Fruit fly (Drosophila melanogaster): Measurements from ENCODE around the gene lost.
A peak's percentile ranks its signal among the peaks of the same experiment; 100 is the strongest.

lost gene

DNA sequence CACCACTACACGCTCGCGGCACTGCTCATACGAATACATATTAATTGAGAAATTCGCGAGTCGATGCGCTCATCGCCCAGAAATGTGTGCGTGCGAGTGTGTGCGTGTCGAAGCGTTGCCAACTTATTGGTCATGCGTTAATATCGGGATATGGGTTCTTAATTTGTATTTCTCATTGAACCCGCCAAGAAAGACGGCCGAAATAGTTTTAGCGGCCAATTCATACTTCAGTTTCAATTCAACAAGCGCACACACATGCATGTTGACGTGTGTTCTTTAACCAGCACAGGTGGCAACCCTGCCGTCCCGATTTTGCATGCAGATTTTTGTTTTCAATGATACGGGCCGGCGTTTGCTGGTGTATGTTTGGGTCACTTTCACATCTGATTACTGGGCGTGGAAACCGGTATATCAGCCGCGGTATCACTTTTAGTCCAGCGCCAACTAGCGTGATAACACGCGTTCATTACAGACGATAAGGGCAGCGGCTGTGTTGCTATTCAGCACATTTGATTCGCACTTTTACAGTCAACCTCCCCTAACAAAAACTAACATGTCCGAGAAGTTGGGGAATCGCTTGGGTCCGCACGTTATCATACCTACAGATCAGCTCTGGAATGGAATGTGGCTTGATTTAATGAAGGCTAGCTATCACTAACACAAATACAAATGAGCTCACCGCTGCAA, 973 bp downstream of the lost start (continued):
- TF ChIP-seq HLH4C (GFP tag; IDR thresholded peaks at IDR 0.05; ENCODE audit: partially characterized antibody) (no peak; the same call in 1 of the 3 replicates), eve (GFP tag; optimal IDR thresholded peaks at IDR 0.05) (no peak), ase (GFP tag; IDR thresholded peaks at IDR 0.05) (no peak), grau (tag; optimal IDR thresholded peaks at IDR 0.05) (peak; percentile 79), Atf6 (GFP tag; IDR thresholded peaks at IDR 0.05) (no peak), run (tag; optimal IDR thresholded peaks at IDR 0.05) (no peak), wdn (GFP tag; IDR thresholded peaks at IDR 0.05) (no peak), gro (GFP tag; optimal IDR thresholded peaks at IDR 0.05) (peak; percentile 48), CG9876 (GFP tag; optimal IDR thresholded peaks at IDR 0.05) (no peak), Ravus (GFP tag; IDR thresholded peaks at IDR 0.05) (no peak), bab2 (GFP tag; optimal IDR thresholded peaks at IDR 0.05) (no peak), sqz (GFP tag; optimal IDR thresholded peaks at IDR 0.05) (no peak), CG5180 (GFP tag; optimal IDR thresholded peaks at IDR 0.05) (no peak), CG18764 (GFP tag; optimal IDR thresholded peaks at IDR 0.05) (no peak), shn (GFP tag; optimal IDR thresholded peaks at IDR 0.05) (no peak), Max (GFP tag; optimal IDR thresholded peaks at IDR 0.05) (no peak), amos (GFP tag; IDR thresholded peaks at IDR 0.05; ENCODE audit: partially characterized antibody) (0 out of 2 replicates have a peak, but pooled peaks have one; percentile 15), corto (GFP tag; optimal IDR thresholded peaks at IDR 0.05) (no peak), gsb (GFP tag; IDR thresholded peaks at IDR 0.05) (no peak), tx (GFP tag; optimal IDR thresholded peaks at IDR 0.05) (no peak), ERR (GFP tag; optimal IDR thresholded peaks at IDR 0.05) (peak; percentile 26), abd-A (tag; optimal IDR thresholded peaks at IDR 0.05) (no peak), CG42726 (GFP tag; IDR thresholded peaks at IDR 0.05; ENCODE audit: partially characterized antibody) (no peak), esg (GFP tag; conservative IDR thresholded peaks at IDR 0.05) (no peak), Nf-YB (GFP tag; optimal IDR thresholded peaks at IDR 0.05) (no peak), Fer1 (GFP tag; optimal IDR thresholded peaks at IDR 0.05) (no peak), CHES-1-like (GFP tag; optimal IDR thresholded peaks at IDR 0.05) (no peak), CG4617 (GFP tag; optimal IDR thresholded peaks at IDR 0.05; ENCODE audit: borderline replicate concordance) (no peak), CG6254 (GFP tag; optimal IDR thresholded peaks at IDR 0.05) (no peak), CG13296 (GFP tag; optimal IDR thresholded peaks at IDR 0.05) (no peak), Optix (GFP tag; IDR thresholded peaks at IDR 0.05) (no peak), Vsx1 (GFP tag; optimal IDR thresholded peaks at IDR 0.05) (no peak), gem (tag; optimal IDR thresholded peaks at IDR 0.05) (no peak), CG32767 (GFP tag; IDR thresholded peaks at IDR 0.05) (no peak), Scr (GFP tag; IDR thresholded peaks at IDR 0.05; ENCODE audit: partially characterized antibody) (no peak), CG6765 (GFP tag; optimal IDR thresholded peaks at IDR 0.05) (no peak), CG18011 (GFP tag; optimal IDR thresholded peaks at IDR 0.05) (no peak), CG6813 (GFP tag; optimal IDR thresholded peaks at IDR 0.05) (peak; percentile 29), jumu (GFP tag; optimal IDR thresholded peaks at IDR 0.05) (no peak), CG12236 (GFP tag; optimal IDR thresholded peaks at IDR 0.05) (no peak), ewg (GFP tag; optimal IDR thresholded peaks at IDR 0.05) (peak; percentile 21), sr (GFP tag; IDR thresholded peaks at IDR 0.05) (no peak), CG7786 (GFP tag; optimal IDR thresholded peaks at IDR 0.05) (no peak), CG6654 (GFP tag; optimal IDR thresholded peaks at IDR 0.05) (no peak), lab (GFP tag; optimal IDR thresholded peaks at IDR 0.05) (peak; percentile 3), B-H2 (GFP tag; optimal IDR thresholded peaks at IDR 0.05) (no peak), dan (GFP tag; IDR thresholded peaks at IDR 0.05) (no peak), Dfd (GFP tag; optimal IDR thresholded peaks at IDR 0.05) (no peak), Blimp-1 (GFP tag; optimal IDR thresholded peaks at IDR 0.05) (peak; percentile 38), CG1233 (GFP tag; optimal IDR thresholded peaks at IDR 0.05) (no peak)

All from whole organism, embryonic.